Worm (Caenorhabditis elegans) whole organism, mixed stage, embryonic: ENCODE measurements around the gene C53D6.6.

Source experiments
- M03D4.4 ChIP-seq: sonication (generic microtip); optimal IDR thresholded peaks from 2 replicates; lab custom pipeline; 2017; ENCODE audit warnings: mild to moderate bottlenecking, missing genetic modification characterization, missing compliant biosample characterization
- blmp-1 ChIP-seq: fragments of 150-350 bp; optimal IDR thresholded peaks from 2 replicates; lab custom pipeline; 2014; ENCODE audit warnings: missing biosample characterization, missing genetic modification characterization
- ceh-39 ChIP-seq: fragments of 150-350 bp; optimal IDR thresholded peaks from 2 replicates; lab custom pipeline; 2014; ENCODE audit warnings: missing biosample characterization, missing genetic modification characterization
- ceh-43 ChIP-seq: fragments of 200-800 bp; sonication (Bioruptor generic); optimal IDR thresholded peaks from 2 replicates; lab custom pipeline; 2018; ENCODE audit warnings: mild to moderate bottlenecking, missing genetic modification characterization, moderate library complexity, missing compliant biosample characterization
- ceh-83 ChIP-seq: fragments of 200-800 bp; sonication (Bioruptor generic); optimal IDR thresholded peaks from 2 replicates; lab custom pipeline; 2018; ENCODE audit warnings: mild to moderate bottlenecking, missing genetic modification characterization, missing compliant biosample characterization
- ces-1 ChIP-seq: fragments of 150-350 bp; optimal IDR thresholded peaks from 2 replicates; lab custom pipeline; 2014; ENCODE audit warnings: missing biosample characterization, missing genetic modification reagents, missing genetic modification characterization
- cnd-1 ChIP-seq: fragments of 200-800 bp; sonication (Bioruptor generic); optimal IDR thresholded peaks from 2 replicates; lab custom pipeline; 2018; ENCODE audit warnings: mild to moderate bottlenecking, missing genetic modification characterization, missing compliant biosample characterization
- drap-1 ChIP-seq: fragments of 200-800 bp; sonication (Bioruptor generic); optimal IDR thresholded peaks from 3 replicates; lab custom pipeline; 2018; ENCODE audit warnings: mild to moderate bottlenecking, missing genetic modification characterization, missing compliant biosample characterization
- elt-1 ChIP-seq: sonication (generic microtip); optimal IDR thresholded peaks from 2 replicates; lab custom pipeline; 2017; ENCODE audit warnings: missing genetic modification characterization, mild to moderate bottlenecking, missing compliant biosample characterization, antibody characterized with exemption, moderate library complexity, borderline replicate concordance; ENCODE audit not compliant: insufficient read depth
- elt-3 ChIP-seq: fragments of 150-350 bp; optimal IDR thresholded peaks from 2 replicates; lab custom pipeline; 2014; ENCODE audit warnings: missing biosample characterization, missing genetic modification characterization
- ham-2 ChIP-seq: fragments of 200-800 bp; sonication (Bioruptor generic); optimal IDR thresholded peaks from 2 replicates; lab custom pipeline; 2018; ENCODE audit warnings: mild to moderate bottlenecking, missing genetic modification characterization, missing compliant biosample characterization
- hlh-1 ChIP-seq: fragments of 150-350 bp; optimal IDR thresholded peaks from 2 replicates; lab custom pipeline; 2014; ENCODE audit warnings: missing biosample characterization, missing genetic modification reagents, missing genetic modification characterization
- lin-13 ChIP-seq: fragments of 150-350 bp; optimal IDR thresholded peaks from 2 replicates; lab custom pipeline; 2014; ENCODE audit warnings: missing biosample characterization, missing genetic modification characterization
- lin-32 ChIP-seq: fragments of 200-800 bp; sonication (Bioruptor generic); optimal IDR thresholded peaks from 2 replicates; lab custom pipeline; 2018; ENCODE audit warnings: mild to moderate bottlenecking, missing genetic modification characterization, missing compliant biosample characterization
- lsy-2 ChIP-seq: fragments of 150-350 bp; optimal IDR thresholded peaks from 2 replicates; lab custom pipeline; 2014; ENCODE audit warnings: missing biosample characterization, missing genetic modification characterization
- mab-5 ChIP-seq: fragments of 150-350 bp; optimal IDR thresholded peaks from 2 replicates; lab custom pipeline; 2014; ENCODE audit warnings: missing biosample characterization, missing genetic modification characterization
- mep-1 ChIP-seq: fragments of 150-350 bp; optimal IDR thresholded peaks from 2 replicates; lab custom pipeline; 2017; ENCODE audit warnings: missing biosample characterization, missing genetic modification reagents, missing genetic modification characterization, inconsistent platforms
- mls-2 ChIP-seq: sonication (generic microtip); optimal IDR thresholded peaks from 2 replicates; lab custom pipeline; 2016; ENCODE audit warnings: mild to moderate bottlenecking, missing genetic modification characterization, moderate library complexity, missing compliant biosample characterization
- nhr-12 ChIP-seq: fragments of 150-350 bp; optimal IDR thresholded peaks from 2 replicates; lab custom pipeline; 2014; ENCODE audit warnings: missing biosample characterization, missing genetic modification characterization
- nhr-2 ChIP-seq: fragments of 150-350 bp; optimal IDR thresholded peaks from 2 replicates; lab custom pipeline; 2014; ENCODE audit warnings: missing biosample characterization, missing genetic modification characterization
- nhr-237 ChIP-seq: fragments of 150-350 bp; optimal IDR thresholded peaks from 2 replicates; lab custom pipeline; 2014; ENCODE audit warnings: missing biosample characterization, missing genetic modification characterization
- nhr-76 ChIP-seq: sonication (generic microtip); optimal IDR thresholded peaks from 2 replicates; lab custom pipeline; 2017; ENCODE audit warnings: missing biosample characterization, missing genetic modification characterization
- pha-4 ChIP-seq: fragments of 150-350 bp; optimal IDR thresholded peaks from 2 replicates; lab custom pipeline; 2018; ENCODE audit warnings: missing biosample characterization, missing genetic modification reagents, missing genetic modification characterization
- sem-2 ChIP-seq: fragments of 200-800 bp; sonication (Bioruptor generic); optimal IDR thresholded peaks from 2 replicates; lab custom pipeline; 2018; ENCODE audit warnings: mild to moderate bottlenecking, missing genetic modification characterization, missing compliant biosample characterization
- snpc-4 ChIP-seq: fragments of 150-350 bp; optimal IDR thresholded peaks from 2 replicates; lab custom pipeline; 2014; ENCODE audit warnings: missing biosample characterization, missing genetic modification characterization
- sptf-1 ChIP-seq: sonication (generic microtip); optimal IDR thresholded peaks from 2 replicates; lab custom pipeline; 2017; ENCODE audit warnings: mild to moderate bottlenecking, missing genetic modification characterization, moderate library complexity, missing compliant biosample characterization
- tbx-8 ChIP-seq: fragments of 200-800 bp; sonication (Bioruptor generic); optimal IDR thresholded peaks from 2 replicates; lab custom pipeline; 2018; ENCODE audit warnings: mild to moderate bottlenecking, missing genetic modification characterization, moderate library complexity, missing compliant biosample characterization
- unc-120 ChIP-seq: sonication (generic microtip); optimal IDR thresholded peaks from 2 replicates; lab custom pipeline; 2017; ENCODE audit warnings: missing genetic modification characterization, missing compliant biosample characterization; ENCODE audit not compliant: poor library complexity, severe bottlenecking
- unc-39 ChIP-seq: fragments of 150-350 bp; optimal IDR thresholded peaks from 2 replicates; lab custom pipeline; 2014; ENCODE audit warnings: missing biosample characterization, missing genetic modification characterization
- unc-62 ChIP-seq: fragments of 150-350 bp; optimal IDR thresholded peaks from 2 replicates; lab custom pipeline; 2014; ENCODE audit warnings: missing biosample characterization, missing genetic modification reagents, missing genetic modification characterization
- zip-8 ChIP-seq: fragments of 150-350 bp; optimal IDR thresholded peaks from 2 replicates; lab custom pipeline; 2014; ENCODE audit warnings: missing biosample characterization, missing genetic modification characterization
- ztf-11 ChIP-seq: fragments of 150-350 bp; optimal IDR thresholded peaks from 2 replicates; lab custom pipeline; 2014; ENCODE audit warnings: missing biosample characterization, missing genetic modification characterization

The C53D6.6 gene

DNA sequence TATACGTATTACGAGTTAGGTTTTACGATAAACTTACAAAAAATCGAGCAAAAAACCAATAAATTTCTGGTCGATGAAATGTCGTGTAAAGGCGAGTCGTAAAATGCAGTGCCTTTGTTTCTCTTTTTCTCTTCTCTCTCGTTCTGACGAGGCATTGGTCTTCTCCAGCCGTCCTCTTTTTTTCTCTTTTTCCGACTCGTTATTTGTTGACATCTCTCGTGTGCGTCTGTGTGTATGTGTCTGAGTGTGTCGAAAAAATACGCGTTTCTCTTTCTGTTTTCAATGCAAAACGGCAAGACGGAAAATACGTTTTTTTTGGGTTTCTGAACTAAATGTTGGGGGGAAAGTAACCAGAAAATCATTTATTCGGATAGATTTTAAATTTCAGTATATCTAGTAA, at the start of gene C53D6.6:
Gene C53D6.6, minus strand, starts transcription at position 118 of the 400 bp plus-strand sequence.
- TF ChIP-seq nhr-76 (tag; lab: Kevin White, UChicago) (no peak), pha-4 (tag; lab: Kevin White, UChicago) (peak; percentile 56), mep-1 (tag; lab: Kevin White, UChicago) (peak; percentile 3), hlh-1 (tag; lab: Kevin White, UChicago) (peak; percentile 32), elt-1 (tag; lab: Kevin White, UChicago) (no peak), lin-13 (tag; lab: Kevin White, UChicago) (no peak), ham-2 (GFP tag; lab: Kevin White, UChicago) (no peak), ces-1 (GFP tag; lab: Kevin White, UChicago) (no peak), unc-39 (tag; lab: Kevin White, UChicago) (no peak)

DNA sequence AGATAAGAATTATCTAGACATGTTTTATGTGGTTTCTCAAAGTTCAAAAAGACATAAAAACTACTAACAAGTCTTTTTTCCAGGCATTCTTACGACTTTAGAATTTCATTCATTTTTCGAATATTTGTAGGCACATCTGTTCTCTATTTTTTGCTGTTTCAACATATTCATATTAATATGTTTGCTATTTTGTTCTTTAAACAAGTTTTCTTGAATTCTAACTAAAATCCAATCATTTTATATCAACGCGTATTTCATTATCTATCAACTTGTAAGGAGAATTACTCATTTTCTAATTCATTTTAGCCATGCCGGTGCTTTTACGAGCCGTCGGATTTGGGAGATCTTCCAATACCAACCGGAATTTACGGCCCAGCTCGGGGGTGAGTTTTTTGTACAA, 49.6 kb upstream of the C53D6.6 start, which contains the start of gene twk-8:
Gene twk-8, plus strand, starts transcription at position 301 of the 400 bp plus-strand sequence.
- TF ChIP-seq nhr-237 (tag; lab: Kevin White, UChicago) = no peak
- TF ChIP-seq pha-4 (tag; lab: Kevin White, UChicago) = no peak
- TF ChIP-seq sptf-1 = no peak
- no peak for TF ChIP-seq tbx-8 (GFP tag; lab: Kevin White, UChicago)
- no peak for TF ChIP-seq nhr-2
- no peak for TF ChIP-seq drap-1 (GFP tag; lab: Kevin White, UChicago)
- no peak for TF ChIP-seq sem-2 (GFP tag; lab: Kevin White, UChicago)
- TF ChIP-seq hlh-1 (tag; lab: Kevin White, UChicago) = no peak
- no peak for TF ChIP-seq unc-120 (tag; lab: Kevin White, UChicago)
- TF ChIP-seq unc-39 (tag; lab: Kevin White, UChicago) = no peak
- TF ChIP-seq mab-5 = no peak
- TF ChIP-seq elt-3 (tag; lab: Kevin White, UChicago) = no peak
- TF ChIP-seq cnd-1 (tag; lab: Kevin White, UChicago) = no peak
- TF ChIP-seq unc-62 (GFP tag; lab: Kevin White, UChicago) = no peak
- no peak for TF ChIP-seq lsy-2 (tag; lab: Kevin White, UChicago)
- no peak for TF ChIP-seq lin-32 (GFP tag; lab: Kevin White, UChicago)

DNA sequence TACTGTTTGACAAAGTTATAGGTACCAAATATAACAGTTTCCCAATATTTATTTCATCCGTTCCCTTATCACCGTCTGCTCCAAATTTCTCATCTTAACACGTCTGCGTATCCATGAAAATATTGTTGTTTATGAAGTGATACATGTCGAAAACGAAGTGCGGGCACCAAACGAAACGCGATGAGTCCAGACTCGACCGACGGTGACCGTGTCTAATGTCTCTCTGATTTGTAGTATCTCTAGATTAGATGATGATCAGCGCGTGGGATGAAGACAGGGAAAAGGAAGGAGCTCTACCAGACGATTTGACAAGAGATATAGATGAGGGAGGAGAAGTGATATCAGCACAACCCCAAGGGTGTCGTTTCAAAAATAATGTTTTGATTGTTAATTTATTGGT, 47.7 kb upstream of the C53D6.6 start:
- TF ChIP-seq elt-3 (tag; lab: Kevin White, UChicago) = no peak
- TF ChIP-seq pha-4 (tag; lab: Kevin White, UChicago) = no peak
- no peak for TF ChIP-seq lin-13 (tag; lab: Kevin White, UChicago)
- TF ChIP-seq ceh-43 (GFP tag; lab: Kevin White, UChicago) = no peak
- TF ChIP-seq cnd-1 (tag; lab: Kevin White, UChicago) = no peak
- no peak for TF ChIP-seq unc-39 (tag; lab: Kevin White, UChicago)
- peak; percentile 33 for TF ChIP-seq unc-62 (GFP tag; lab: Kevin White, UChicago)
- TF ChIP-seq sptf-1 = no peak
- TF ChIP-seq unc-120 (tag; lab: Kevin White, UChicago) = peak; percentile 83
- TF ChIP-seq mls-2 (tag; lab: Kevin White, UChicago) = no peak
- no peak for TF ChIP-seq drap-1 (GFP tag; lab: Kevin White, UChicago)
- no peak for TF ChIP-seq lin-32 (GFP tag; lab: Kevin White, UChicago)
- TF ChIP-seq ztf-11 (tag; lab: Kevin White, UChicago) = no peak
- no peak for TF ChIP-seq nhr-2
- TF ChIP-seq ces-1 (GFP tag; lab: Kevin White, UChicago) = no peak
- TF ChIP-seq sem-2 (GFP tag; lab: Kevin White, UChicago) = no peak
- no peak for TF ChIP-seq snpc-4 (tag; lab: Kevin White, UChicago)
- no peak for TF ChIP-seq tbx-8 (GFP tag; lab: Kevin White, UChicago)
- TF ChIP-seq zip-8 = no peak
- peak; percentile 25 for TF ChIP-seq hlh-1 (tag; lab: Kevin White, UChicago)
- TF ChIP-seq blmp-1 (tag; lab: Kevin White, UChicago) = no peak
- no peak for TF ChIP-seq ceh-39 (tag; lab: Kevin White, UChicago)
- TF ChIP-seq nhr-12 (tag; lab: Kevin White, UChicago) = no peak

DNA sequence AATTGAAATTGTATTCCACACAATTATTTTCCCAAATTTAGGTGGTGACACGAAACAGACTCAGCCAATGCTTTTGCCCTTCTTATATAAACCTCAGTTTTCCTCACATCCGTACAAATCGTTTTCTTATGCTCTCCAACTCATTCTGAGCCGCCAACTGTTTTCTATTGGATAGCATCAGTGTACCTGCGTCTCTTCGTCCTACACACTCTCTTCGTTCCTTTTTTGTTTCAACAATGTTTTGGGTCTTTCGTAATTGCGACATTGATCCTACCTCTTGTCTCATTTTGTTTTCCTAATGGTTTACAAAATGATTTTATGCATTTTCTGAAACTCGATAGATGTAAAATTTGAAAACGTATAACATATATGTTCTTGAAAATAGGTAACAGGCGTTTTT, 46.9 kb upstream of the C53D6.6 start:
- TF ChIP-seq ces-1 (GFP tag; lab: Kevin White, UChicago) (no peak), hlh-1 (tag; lab: Kevin White, UChicago) (peak; percentile 79)

DNA sequence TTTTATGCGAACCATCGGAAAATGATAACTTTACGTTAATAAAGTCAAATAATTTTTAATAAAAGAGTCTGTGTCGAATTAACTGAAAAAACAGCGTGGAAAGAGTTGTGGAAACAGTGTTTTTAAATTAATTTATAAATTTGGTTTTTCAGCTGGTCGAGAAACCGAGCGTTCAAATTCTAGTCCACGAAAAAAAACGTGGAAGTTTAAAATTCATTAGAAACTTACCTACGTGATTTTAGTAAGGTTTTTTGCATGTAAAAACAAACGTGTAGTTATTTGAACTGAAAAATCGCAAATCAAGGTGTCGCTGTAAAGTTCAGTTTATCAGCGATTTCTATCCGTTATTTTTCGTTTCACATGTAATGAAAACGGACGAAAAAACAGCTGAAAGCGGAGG, 46.0 kb upstream of the C53D6.6 start, which contains the start of gene mans-4:
Gene mans-4, minus strand, starts transcription at position 101 of the 400 bp plus-strand sequence.
- TF ChIP-seq drap-1 (GFP tag; lab: Kevin White, UChicago) (no peak), blmp-1 (tag; lab: Kevin White, UChicago) (no peak), nhr-12 (tag; lab: Kevin White, UChicago) (no peak), ceh-43 (GFP tag; lab: Kevin White, UChicago) (no peak), M03D4.4 (tag; lab: Kevin White, UChicago) (no peak), ces-1 (GFP tag; lab: Kevin White, UChicago) (no peak), elt-3 (tag; lab: Kevin White, UChicago) (no peak), lin-13 (tag; lab: Kevin White, UChicago) (no peak), tbx-8 (GFP tag; lab: Kevin White, UChicago) (no peak), pha-4 (tag; lab: Kevin White, UChicago) (no peak), nhr-237 (tag; lab: Kevin White, UChicago) (no peak), mls-2 (tag; lab: Kevin White, UChicago) (no peak), ceh-39 (tag; lab: Kevin White, UChicago) (no peak), ceh-83 (no peak), mab-5 (no peak), nhr-76 (tag; lab: Kevin White, UChicago) (no peak), mep-1 (tag; lab: Kevin White, UChicago) (no peak), sptf-1 (no peak)
